Fruit fly (Drosophila melanogaster) whole organism, prepupa: ENCODE data around the gene nub.

Source experiments
- CG11294 ChIP-seq: fragments of 200-800 bp; sonication (Bioruptor generic); IDR thresholded peaks from 2 replicates; pipeline ENCODE4 v1.3.6; 2022; ENCODE audit warnings: missing biosample characterization, missing genetic modification characterization
- Eip93F ChIP-seq: fragments of 200-800 bp; sonication (Bioruptor generic); optimal IDR thresholded peaks from 2 replicates; lab custom pipeline; 2016; ENCODE audit warnings: missing biosample characterization, mild to moderate bottlenecking, missing genetic modification characterization
- Lpt ChIP-seq: fragments of 200-800 bp; sonication (Bioruptor generic); optimal IDR thresholded peaks from 3 replicates; lab custom pipeline; 2016; ENCODE audit warnings: missing biosample characterization, missing genetic modification characterization
- Sox102F ChIP-seq: fragments of 200-800 bp; sonication (Bioruptor generic); optimal IDR thresholded peaks from 2 replicates; lab custom pipeline; 2016; ENCODE audit warnings: missing biosample characterization, mild to moderate bottlenecking, missing genetic modification characterization
- achi ChIP-seq: fragments of 200-800 bp; sonication (Bioruptor generic); optimal IDR thresholded peaks from 3 replicates; lab custom pipeline; 2016; ENCODE audit warnings: missing biosample characterization, missing genetic modification characterization
- lz ChIP-seq: fragments of 200-800 bp; sonication (Bioruptor generic); optimal IDR thresholded peaks from 3 replicates; lab custom pipeline; 2016; ENCODE audit warnings: missing biosample characterization, missing genetic modification characterization
- net ChIP-seq: fragments of 200-800 bp; sonication (Bioruptor generic); optimal IDR thresholded peaks from 3 replicates; lab custom pipeline; 2016; ENCODE audit warnings: missing biosample characterization, missing genetic modification characterization
- spab ChIP-seq: fragments of 200-800 bp; sonication (Bioruptor generic); optimal IDR thresholded peaks from 2 replicates; lab custom pipeline; 2017; ENCODE audit warnings: missing biosample characterization, mild to moderate bottlenecking, missing genetic modification characterization, missing genetic modification reagents

DNA sequence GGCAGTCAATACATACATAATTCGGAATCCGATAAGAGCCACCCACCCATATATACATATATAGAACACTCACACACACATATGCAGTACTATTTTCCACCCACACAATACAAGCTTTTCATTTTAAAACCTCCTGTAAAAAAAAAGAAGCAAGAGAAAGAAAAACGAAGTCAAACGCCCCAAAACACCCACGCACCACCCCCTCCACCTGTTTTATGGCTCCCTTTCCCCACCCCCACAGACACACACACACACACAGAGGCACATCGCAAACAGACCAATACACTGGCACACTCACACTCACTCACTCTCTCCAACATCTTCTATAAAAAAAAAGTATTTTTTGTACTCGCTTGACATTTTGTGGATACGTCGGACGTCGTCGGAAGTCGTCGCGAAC, 69.9 kb downstream of the nub start:
- TF ChIP-seq CG11294 (GFP tag; lab: Robert Waterston, UW) (no peak), net (GFP tag; lab: Kevin White, UChicago) (no peak), Eip93F (GFP tag; lab: Kevin White, UChicago) (no peak), Sox102F (GFP tag; lab: Kevin White, UChicago) (no peak), achi (no peak), Lpt (GFP tag; lab: Kevin White, UChicago) (no peak), lz (GFP tag; lab: Kevin White, UChicago) (no peak), spab (GFP tag; lab: Kevin White, UChicago) (no peak)
